Worm (Caenorhabditis elegans) whole organism, L2 larva: Measurements from ENCODE around the gene Y39D8A.1.

ENCODE experiments used
- aly-2 ChIP-seq: fragments of 150-350 bp; optimal IDR thresholded peaks from 2 replicates; lab custom pipeline; 2014; ENCODE audit warnings: missing biosample characterization, missing genetic modification characterization
- elt-3 ChIP-seq: sonication (generic microtip); optimal IDR thresholded peaks from 2 replicates; lab custom pipeline; 2017; ENCODE audit warnings: missing biosample characterization, missing genetic modification characterization
- nhr-25 ChIP-seq: fragments of 150-350 bp; sonication (generic microtip); optimal IDR thresholded peaks from 3 replicates; lab custom pipeline; 2014; ENCODE audit warnings: missing biosample characterization, missing genetic modification characterization

- TF ChIP-seq aly-2, result no peak
- no peak for TF ChIP-seq elt-3 (tag; lab: Kevin White, UChicago)
- no peak for TF ChIP-seq nhr-25 (tag; lab: Kevin White, UChicago)
Observed at ce11 chrV:432991-433390, 14.5 kb downstream of the Y39D8A.1 start.
